Fruit fly (Drosophila melanogaster) whole organism, embryonic: ENCODE measurements around the gene CG15547.

Experiments used
- ATbp ChIP-seq: fragments of 200-800 bp; sonication (Bioruptor generic); optimal IDR thresholded peaks from 2 replicates; lab custom pipeline; 2017; ENCODE audit warnings: missing biosample characterization, mild to moderate bottlenecking, missing genetic modification characterization, missing genetic modification reagents
- BtbVII ChIP-seq: fragments of 200-800 bp; sonication (Bioruptor generic); optimal IDR thresholded peaks from 3 replicates; lab custom pipeline; 2017; ENCODE audit warnings: missing biosample characterization, mild to moderate bottlenecking, missing genetic modification characterization
- CG11723 ChIP-seq: fragments of 200-800 bp; sonication (Bioruptor generic); optimal IDR thresholded peaks from 2 replicates; lab custom pipeline; 2017; ENCODE audit warnings: missing biosample characterization, mild to moderate bottlenecking, missing genetic modification characterization
- CG14667 ChIP-seq: fragments of 200-800 bp; sonication (Bioruptor generic); IDR thresholded peaks from 2 replicates; pipeline ENCODE4 v1.3.6; 2022; ENCODE audit warnings: missing biosample characterization, missing genetic modification characterization
- CG15696 ChIP-seq: fragments of 200-800 bp; sonication (Bioruptor generic); optimal IDR thresholded peaks from 2 replicates; lab custom pipeline; 2019; ENCODE audit warnings: missing biosample characterization, mild to moderate bottlenecking, missing genetic modification characterization, moderate library complexity
- CG17359 ChIP-seq: fragments of 200-800 bp; sonication (Bioruptor generic); optimal IDR thresholded peaks from 3 replicates; lab custom pipeline; 2018; ENCODE audit warnings: missing biosample characterization, mild to moderate bottlenecking, missing genetic modification characterization, moderate library complexity
- CG17385 ChIP-seq: fragments of 200-800 bp; sonication (Bioruptor generic); optimal IDR thresholded peaks from 3 replicates; lab custom pipeline; 2018; ENCODE audit warnings: missing biosample characterization, mild to moderate bottlenecking, missing genetic modification characterization
- CG18599 ChIP-seq: fragments of 200-800 bp; sonication (Bioruptor generic); optimal IDR thresholded peaks from 3 replicates; lab custom pipeline; 2017; ENCODE audit warnings: missing biosample characterization, missing genetic modification characterization, mild to moderate bottlenecking, moderate library complexity, missing genetic modification reagents
- CG30403 ChIP-seq: fragments of 200-800 bp; sonication (Bioruptor generic); optimal IDR thresholded peaks from 3 replicates; lab custom pipeline; 2016; ENCODE audit warnings: missing biosample characterization, missing genetic modification characterization
- CG31224 ChIP-seq: fragments of 200-800 bp; sonication (Bioruptor generic); IDR thresholded peaks from 2 replicates; pipeline ENCODE4 v1.3.6; 2022; ENCODE audit warnings: missing biosample characterization, missing genetic modification characterization
- CG31365 ChIP-seq: fragments of 200-800 bp; sonication (Bioruptor generic); optimal IDR thresholded peaks from 2 replicates; lab custom pipeline; 2018; ENCODE audit warnings: missing biosample characterization, mild to moderate bottlenecking, missing genetic modification characterization
- CG3726 ChIP-seq: fragments of 200-800 bp; sonication (Bioruptor generic); IDR thresholded peaks from 3 replicates; pipeline ENCODE4, ENCODE4 v1.3.6; 2022; ENCODE audit warnings: missing biosample characterization, missing genetic modification characterization
- CG4707 ChIP-seq: fragments of 200-800 bp; sonication (Bioruptor generic); optimal IDR thresholded peaks from 2 replicates; lab custom pipeline; 2018; ENCODE audit warnings: missing biosample characterization, mild to moderate bottlenecking, missing genetic modification characterization, moderate library complexity
- CG7839 ChIP-seq: fragments of 200-800 bp; sonication (Bioruptor generic); optimal IDR thresholded peaks from 3 replicates; lab custom pipeline; 2018; ENCODE audit warnings: missing biosample characterization, mild to moderate bottlenecking, missing genetic modification characterization, moderate library complexity
- CG9609 ChIP-seq: fragments of 200-800 bp; sonication (Bioruptor generic); optimal IDR thresholded peaks from 3 replicates; lab custom pipeline; 2016; ENCODE audit warnings: missing biosample characterization, missing genetic modification characterization
- CG9727 ChIP-seq: fragments of 200-800 bp; sonication (Bioruptor generic); optimal IDR thresholded peaks from 3 replicates; lab custom pipeline; 2017; ENCODE audit warnings: missing biosample characterization, mild to moderate bottlenecking, missing genetic modification characterization
- CkIIα-i1 ChIP-seq: fragments of 200-800 bp; sonication (Bioruptor generic); IDR thresholded peaks from 2 replicates; pipeline ENCODE4 v1.3.6; 2022; ENCODE audit warnings: missing biosample characterization, missing genetic modification characterization
- D ChIP-seq, 2 experiments: fragments of 200-800 bp in 1 of 2; fragments of >200 bp in 1 of 2; sonication (Bioruptor generic) in 1 of 2; optimal IDR thresholded peaks; 2 replicates in 1 of 2; 3 replicates in 1 of 2; lab custom pipeline; 2017; ENCODE audit warnings: mild to moderate bottlenecking in 1 of 2, missing biosample characterization in 1 of 2, missing genetic modification characterization in 1 of 2, missing genetic modification reagents in 1 of 2
- Dek ChIP-seq: fragments of 200-800 bp; sonication (Bioruptor generic); optimal IDR thresholded peaks from 3 replicates; lab custom pipeline; 2019; ENCODE audit warnings: missing biosample characterization, mild to moderate bottlenecking, missing genetic modification characterization, moderate library complexity
- Dip3 ChIP-seq: fragments of 200-800 bp; sonication (Bioruptor generic); optimal IDR thresholded peaks from 3 replicates; lab custom pipeline; 2016; ENCODE audit warnings: missing biosample characterization, missing genetic modification characterization
- Elba2 ChIP-seq: fragments of 200-800 bp; sonication (Bioruptor generic); optimal IDR thresholded peaks from 3 replicates; lab custom pipeline; 2016; ENCODE audit warnings: missing biosample characterization, missing genetic modification characterization
- HmgZ ChIP-seq: fragments of 200-800 bp; sonication (Bioruptor generic); optimal IDR thresholded peaks from 2 replicates; lab custom pipeline; 2018; ENCODE audit warnings: missing biosample characterization, mild to moderate bottlenecking, missing genetic modification characterization
- Hsf ChIP-seq: fragments of 200-800 bp; sonication (Bioruptor generic); optimal IDR thresholded peaks from 3 replicates; lab custom pipeline; 2016; ENCODE audit warnings: missing biosample characterization, missing genetic modification characterization
- Optix ChIP-seq: fragments of 200-800 bp; sonication (Bioruptor generic); IDR thresholded peaks from 3 replicates; pipeline ENCODE4 v1.3.6; 2022; ENCODE audit warnings: missing biosample characterization, missing genetic modification characterization
- Rx ChIP-seq: fragments of 200-800 bp; sonication (Bioruptor generic); IDR thresholded peaks from 2 replicates; pipeline ENCODE4 v1.3.6; 2022; ENCODE audit warnings: missing biosample characterization, missing genetic modification characterization
- Taf1 ChIP-seq: fragments of 200-800 bp; sonication (Bioruptor generic); IDR thresholded peaks from 2 replicates; pipeline ENCODE4 v1.3.6; 2022; ENCODE audit warnings: missing biosample characterization, missing genetic modification characterization
- Usf ChIP-seq: fragments of 200-800 bp; sonication (Bioruptor generic); optimal IDR thresholded peaks from 2 replicates; lab custom pipeline; 2017; ENCODE audit warnings: missing genotype, missing biosample characterization, missing genetic modification characterization
- ara ChIP-seq: fragments of 200-800 bp; sonication (Bioruptor generic); IDR thresholded peaks from 2 replicates; pipeline ENCODE4 v1.3.6; 2022; ENCODE audit warnings: missing biosample characterization, missing genetic modification characterization
- ash1 ChIP-seq: fragments of 200-800 bp; sonication (Bioruptor generic); optimal IDR thresholded peaks from 2 replicates; lab custom pipeline; 2018; ENCODE audit warnings: missing biosample characterization, mild to moderate bottlenecking, missing genetic modification characterization
- br ChIP-seq: fragments of >200 bp; optimal IDR thresholded peaks from 2 replicates; lab custom pipeline; 2017
- cato ChIP-seq: fragments of 200-800 bp; sonication (Bioruptor generic); optimal IDR thresholded peaks from 2 replicates; lab custom pipeline; 2016; ENCODE audit warnings: missing biosample characterization, missing genetic modification characterization, borderline replicate concordance
- crol ChIP-seq: fragments of 200-800 bp; sonication (Bioruptor generic); IDR thresholded peaks from 2 replicates; pipeline ENCODE4 v1.3.6; 2022; ENCODE audit warnings: missing biosample characterization, missing genetic modification characterization
- crp ChIP-seq, 2 experiments: fragments of 200-800 bp; sonication (Bioruptor generic); optimal IDR thresholded peaks; 2 replicates in 1 of 2; 3 replicates in 1 of 2; lab custom pipeline; 2017; ENCODE audit warnings: missing biosample characterization in 2 of 2, missing genetic modification characterization in 2 of 2, mild to moderate bottlenecking in 1 of 2, moderate library complexity in 1 of 2
- disco-r ChIP-seq: fragments of 200-800 bp; sonication (Bioruptor generic); optimal IDR thresholded peaks from 2 replicates; lab custom pipeline; 2016; ENCODE audit warnings: missing biosample characterization, missing genetic modification characterization
- ems ChIP-seq: fragments of 200-800 bp; sonication (Bioruptor generic); optimal IDR thresholded peaks from 3 replicates; lab custom pipeline; 2016; ENCODE audit warnings: missing biosample characterization, missing genetic modification characterization
- ewg ChIP-seq: fragments of 200-800 bp; sonication (Bioruptor generic); optimal IDR thresholded peaks from 3 replicates; lab custom pipeline; 2017; ENCODE audit warnings: mild to moderate bottlenecking, missing biosample characterization, missing genetic modification reagents, missing genetic modification characterization
- fu2 ChIP-seq: fragments of 200-800 bp; sonication (Bioruptor generic); optimal IDR thresholded peaks from 2 replicates; lab custom pipeline; 2016; ENCODE audit warnings: missing biosample characterization, missing genetic modification characterization
- gcm ChIP-seq: fragments of 200-800 bp; sonication (Bioruptor generic); optimal IDR thresholded peaks from 2 replicates; lab custom pipeline; 2019; ENCODE audit warnings: missing biosample characterization, mild to moderate bottlenecking, missing genetic modification characterization, moderate library complexity
- h ChIP-seq: fragments of >200 bp; optimal IDR thresholded peaks from 2 replicates; lab custom pipeline; 2017
- ham ChIP-seq: fragments of 200-800 bp; sonication (Bioruptor generic); IDR thresholded peaks from 2 replicates; pipeline ENCODE4 v1.3.6; 2022; ENCODE audit warnings: missing biosample characterization, missing genetic modification characterization
- her ChIP-seq: fragments of 200-800 bp; sonication (Bioruptor generic); optimal IDR thresholded peaks from 2 replicates; lab custom pipeline; 2016; ENCODE audit warnings: missing biosample characterization, missing genetic modification characterization
- lbe ChIP-seq: fragments of 200-800 bp; sonication (Bioruptor generic); optimal IDR thresholded peaks from 2 replicates; lab custom pipeline; 2016; ENCODE audit warnings: missing biosample characterization, mild to moderate bottlenecking, missing genetic modification characterization
- org-1 ChIP-seq: fragments of 200-800 bp; sonication (Bioruptor generic); optimal IDR thresholded peaks from 2 replicates; lab custom pipeline; 2017; ENCODE audit warnings: missing biosample characterization, missing genetic modification characterization
- pros ChIP-seq: fragments of 200-800 bp; sonication (Bioruptor generic); optimal IDR thresholded peaks from 3 replicates; lab custom pipeline; 2019; ENCODE audit warnings: missing biosample characterization, mild to moderate bottlenecking, missing genetic modification characterization, moderate library complexity
- row ChIP-seq: fragments of 200-800 bp; sonication (Bioruptor generic); IDR thresholded peaks from 3 replicates; pipeline ENCODE4 v1.3.6; 2022; ENCODE audit warnings: missing biosample characterization, missing genetic modification characterization
- sc ChIP-seq, 3 experiments: fragments of >200 bp in 2 of 3; fragments of 200-800 bp in 1 of 3; sonication (Bioruptor generic) in 1 of 3; optimal IDR thresholded peaks; 2 replicates in 2 of 3; 3 replicates in 1 of 3; lab custom pipeline; 2017; ENCODE audit warnings: mild to moderate bottlenecking in 1 of 3, missing biosample characterization in 1 of 3, missing genetic modification characterization in 1 of 3, missing genetic modification reagents in 1 of 3
- schlank ChIP-seq: fragments of 200-800 bp; sonication (Bioruptor generic); optimal IDR thresholded peaks from 2 replicates; lab custom pipeline; 2018; ENCODE audit warnings: missing biosample characterization, mild to moderate bottlenecking, missing genetic modification characterization
- slou ChIP-seq: fragments of 200-800 bp; sonication (Bioruptor generic); optimal IDR thresholded peaks from 3 replicates; lab custom pipeline; 2016; ENCODE audit warnings: missing biosample characterization, missing genetic modification characterization
- slp2 ChIP-seq: fragments of 200-800 bp; sonication (Bioruptor generic); optimal IDR thresholded peaks from 2 replicates; lab custom pipeline; 2016; ENCODE audit warnings: missing biosample characterization, missing genetic modification characterization
- trem ChIP-seq: fragments of 200-800 bp; optimal IDR thresholded peaks from 3 replicates; lab custom pipeline; 2019; ENCODE audit warnings: missing biosample characterization, mild to moderate bottlenecking, missing genetic modification characterization, moderate library complexity
- z ChIP-seq: fragments of 200-800 bp; sonication (Bioruptor generic); IDR thresholded peaks from 3 replicates; pipeline ENCODE4 v1.3.6; 2022; ENCODE audit warnings: missing biosample characterization, missing genetic modification characterization

Gene CG15547

dm6 chr3R:30912402-30912801, 29.1 kb upstream of the CG15547 start, which contains the start of gene Ptx1 (continued):
- TF ChIP-seq sc (optimal IDR thresholded peaks at IDR 0.05; lab: Kevin White, UChicago) (no peak), sc (GFP tag; optimal IDR thresholded peaks at IDR 0.05; lab: Kevin White, UChicago) (no peak), CG11723 (GFP tag; lab: Kevin White, UChicago) (no peak), CG18599 (GFP tag; lab: Kevin White, UChicago) (peak; percentile 20), pros (GFP tag; lab: Kevin White, UChicago) (peak; percentile 37), CG17359 (tag; lab: Kevin White, UChicago) (no peak), fu2 (GFP tag; lab: Kevin White, UChicago) (no peak), Usf (GFP tag; lab: Kevin White, UChicago) (no peak), her (no peak), org-1 (GFP tag; lab: Kevin White, UChicago) (no peak), ham (GFP tag; lab: Robert Waterston, UW) (no peak), CG30403 (no peak), slp2 (GFP tag; lab: Kevin White, UChicago) (no peak), CG4707 (GFP tag; lab: Kevin White, UChicago) (no peak), CG14667 (GFP tag; lab: Robert Waterston, UW) (no peak), Taf1 (GFP tag; lab: Robert Waterston, UW) (no peak), schlank (tag; lab: Kevin White, UChicago) (no peak), CG7839 (tag; lab: Kevin White, UChicago) (no peak), CG31365 (tag; lab: Kevin White, UChicago) (no peak), trem (no peak), row (GFP tag; lab: Robert Waterston, UW) (0 out of 3 replicates have a peak, but pooled peaks have one; percentile 18), Optix (GFP tag; lab: Robert Waterston, UW) (no peak), slou (GFP tag; lab: Kevin White, UChicago) (no peak), CG9727 (GFP tag; lab: Kevin White, UChicago) (no peak), cato (GFP tag; lab: Kevin White, UChicago) (no peak), disco-r (GFP tag; lab: Kevin White, UChicago) (no peak), CG9609 (GFP tag; lab: Kevin White, UChicago) (no peak), ewg (GFP tag; lab: Kevin White, UChicago) (peak; percentile 89), Dek (no peak), CG15696 (tag; lab: Kevin White, UChicago) (no peak), Rx (no peak), Hsf (no peak), ATbp (no peak), ash1 (GFP tag; lab: Kevin White, UChicago) (peak; percentile 44), ems (GFP tag; lab: Kevin White, UChicago) (no peak), HmgZ (tag; lab: Kevin White, UChicago) (peak; percentile 63), Dip3 (GFP tag; lab: Kevin White, UChicago) (no peak), CG31224 (no peak), crp (GFP tag; optimal IDR thresholded peaks at IDR 0.05; lab: Kevin White, UChicago) (no peak), gcm (peak; percentile 56), crol (peak; percentile 93), lbe (no peak), ara (0 out of 2 replicates have a peak, but pooled peaks have one; percentile 43), h (lab: Kevin White, UChicago) (no peak), D (optimal IDR thresholded peaks at IDR 0.05; lab: Kevin White, UChicago) (peak; percentile 58), D (GFP tag; optimal IDR thresholded peaks at IDR 0.05; lab: Kevin White, UChicago) (peak; percentile 45), BtbVII (GFP tag; lab: Kevin White, UChicago) (no peak), br (no peak), Elba2 (GFP tag; lab: Kevin White, UChicago) (no peak), CG17385 (GFP tag; lab: Kevin White, UChicago) (no peak), z (GFP tag; lab: Robert Waterston, UW) (0 out of 3 replicates have a peak, but pooled peaks have one; percentile 47), CkIIα-i1 (GFP tag; lab: Robert Waterston, UW) (no peak), CG3726 (no peak)
